Fruit fly (Drosophila melanogaster) whole organism, embryonic: Measurements from ENCODE around the gene mbm.

Experiments used
- Adf1 ChIP-seq: fragments of 200-800 bp; sonication (Bioruptor generic); IDR thresholded peaks from 2 replicates; pipeline ENCODE4 v1.3.6; 2022; ENCODE audit warnings: missing biosample characterization, missing genetic modification characterization
- CG10274 ChIP-seq: fragments of 200-800 bp; sonication (Bioruptor generic); optimal IDR thresholded peaks from 3 replicates; lab custom pipeline; 2017; ENCODE audit warnings: missing biosample characterization, mild to moderate bottlenecking, missing genetic modification characterization
- CG11504 ChIP-seq: fragments of 200-800 bp; sonication (Bioruptor generic); optimal IDR thresholded peaks from 3 replicates; lab custom pipeline; 2019; ENCODE audit warnings: missing biosample characterization, mild to moderate bottlenecking, missing genetic modification characterization, moderate library complexity
- CG1233 ChIP-seq: fragments of 200-800 bp; sonication (Bioruptor generic); optimal IDR thresholded peaks from 4 replicates; lab custom pipeline; 2018; ENCODE audit warnings: missing biosample characterization, mild to moderate bottlenecking, missing genetic modification characterization
- CG14710 ChIP-seq: fragments of 200-800 bp; sonication (Bioruptor generic); optimal IDR thresholded peaks from 3 replicates; lab custom pipeline; 2019; ENCODE audit warnings: missing biosample characterization, mild to moderate bottlenecking, missing genetic modification characterization, moderate library complexity
- CG15601 ChIP-seq: fragments of 200-800 bp; sonication (Bioruptor generic); optimal IDR thresholded peaks from 3 replicates; lab custom pipeline; 2019; ENCODE audit warnings: missing biosample characterization, mild to moderate bottlenecking, missing genetic modification characterization, moderate library complexity
- CG17912 ChIP-seq: fragments of 200-800 bp; sonication (Bioruptor generic); optimal IDR thresholded peaks from 2 replicates; lab custom pipeline; 2018; ENCODE audit warnings: missing biosample characterization, mild to moderate bottlenecking, missing genetic modification characterization
- CG18011 ChIP-seq: fragments of 200-800 bp; sonication (Bioruptor generic); optimal IDR thresholded peaks from 2 replicates; lab custom pipeline; 2017; ENCODE audit warnings: missing biosample characterization, missing genetic modification characterization, mild to moderate bottlenecking, moderate library complexity, missing genotype
- CG2116 ChIP-seq: fragments of 200-800 bp; sonication (Bioruptor generic); optimal IDR thresholded peaks from 3 replicates; lab custom pipeline; 2018; ENCODE audit warnings: missing biosample characterization, mild to moderate bottlenecking, missing genetic modification characterization
- CG31388 ChIP-seq: fragments of 200-800 bp; sonication (Bioruptor generic); optimal IDR thresholded peaks from 2 replicates; lab custom pipeline; 2016; ENCODE audit warnings: missing biosample characterization, missing genetic modification characterization
- CG3995 ChIP-seq: fragments of 200-800 bp; sonication (Bioruptor generic); optimal IDR thresholded peaks from 3 replicates; lab custom pipeline; 2016; ENCODE audit warnings: missing biosample characterization, missing genetic modification characterization
- CG5180 ChIP-seq: fragments of 200-800 bp; sonication (Bioruptor generic); optimal IDR thresholded peaks from 3 replicates; lab custom pipeline; 2017; ENCODE audit warnings: missing biosample characterization, missing genetic modification characterization, mild to moderate bottlenecking, moderate library complexity, missing genetic modification reagents
- CG7745 ChIP-seq: fragments of 200-800 bp; sonication (Bioruptor generic); optimal IDR thresholded peaks from 2 replicates; lab custom pipeline; 2018; ENCODE audit warnings: missing biosample characterization, mild to moderate bottlenecking, missing genetic modification characterization, moderate library complexity
- CG8924 ChIP-seq: fragments of 200-800 bp; optimal IDR thresholded peaks from 3 replicates; lab custom pipeline; 2019; ENCODE audit warnings: missing biosample characterization, mild to moderate bottlenecking, missing genetic modification characterization, moderate library complexity
- CG9876 ChIP-seq: fragments of 200-800 bp; sonication (Bioruptor generic); optimal IDR thresholded peaks from 2 replicates; lab custom pipeline; 2016; ENCODE audit warnings: missing biosample characterization, missing genetic modification characterization
- CG9932 ChIP-seq: fragments of 200-800 bp; sonication (Bioruptor generic); IDR thresholded peaks from 2 replicates; pipeline ENCODE4 v1.3.6; 2022; ENCODE audit warnings: missing biosample characterization, missing genetic modification characterization
- Dip3 ChIP-seq: fragments of 200-800 bp; sonication (Bioruptor generic); optimal IDR thresholded peaks from 3 replicates; lab custom pipeline; 2016; ENCODE audit warnings: missing biosample characterization, missing genetic modification characterization
- Doc3 ChIP-seq: fragments of 200-800 bp; sonication (Bioruptor generic); IDR thresholded peaks from 3 replicates; pipeline ENCODE4 v1.3.6; 2022; ENCODE audit warnings: missing biosample characterization, missing genetic modification characterization; ENCODE audit not compliant: partially characterized antibody
- GATAe ChIP-seq: fragments of 200-800 bp; sonication (Bioruptor generic); conservative IDR thresholded peaks from 2 replicates; pipeline ENCODE4 v1.3.6; 2022; ENCODE audit warnings: missing biosample characterization, missing genetic modification characterization
- HLHmδ ChIP-seq: fragments of 200-800 bp; sonication (Bioruptor generic); optimal IDR thresholded peaks from 2 replicates; lab custom pipeline; 2018; ENCODE audit warnings: missing biosample characterization, mild to moderate bottlenecking, missing genetic modification characterization, moderate library complexity
- Hey ChIP-seq: fragments of 200-800 bp; sonication (Bioruptor generic); optimal IDR thresholded peaks from 3 replicates; lab custom pipeline; 2018; ENCODE audit warnings: missing biosample characterization, mild to moderate bottlenecking, missing genetic modification characterization
- Hr39 ChIP-seq: fragments of >200 bp; optimal IDR thresholded peaks from 2 replicates; lab custom pipeline; 2017
- Myb ChIP-seq: fragments of 200-800 bp; sonication (Bioruptor generic); optimal IDR thresholded peaks from 2 replicates; lab custom pipeline; 2016; ENCODE audit warnings: missing biosample characterization, missing genetic modification characterization
- NC2α ChIP-seq: fragments of 200-800 bp; sonication (Bioruptor generic); optimal IDR thresholded peaks from 2 replicates; lab custom pipeline; 2016; ENCODE audit warnings: missing biosample characterization, missing genetic modification characterization
- Nf-YC ChIP-seq: fragments of 200-800 bp; optimal IDR thresholded peaks from 3 replicates; lab custom pipeline; 2019; ENCODE audit warnings: missing biosample characterization, mild to moderate bottlenecking, missing genetic modification characterization, moderate library complexity
- Rfx ChIP-seq: fragments of 200-800 bp; sonication (Bioruptor generic); IDR thresholded peaks from 2 replicates; pipeline ENCODE4 v1.3.6; 2022; ENCODE audit warnings: missing biosample characterization, missing genetic modification characterization
- amos ChIP-seq: fragments of 200-800 bp; sonication (Bioruptor generic); IDR thresholded peaks from 2 replicates; pipeline ENCODE4 v1.3.6; 2022; ENCODE audit warnings: missing biosample characterization, missing genetic modification characterization; ENCODE audit not compliant: partially characterized antibody
- ash1 ChIP-seq: fragments of 200-800 bp; sonication (Bioruptor generic); optimal IDR thresholded peaks from 2 replicates; lab custom pipeline; 2018; ENCODE audit warnings: missing biosample characterization, mild to moderate bottlenecking, missing genetic modification characterization
- bigmax ChIP-seq: fragments of 200-800 bp; sonication (Bioruptor generic); optimal IDR thresholded peaks from 2 replicates; lab custom pipeline; 2018; ENCODE audit warnings: missing biosample characterization, mild to moderate bottlenecking, missing genetic modification characterization
- corto ChIP-seq: fragments of 200-800 bp; sonication (Bioruptor generic); optimal IDR thresholded peaks from 2 replicates; lab custom pipeline; 2016; ENCODE audit warnings: missing biosample characterization, mild to moderate bottlenecking, missing genetic modification characterization, moderate library complexity
- crc ChIP-seq: fragments of 200-800 bp; sonication (Bioruptor generic); optimal IDR thresholded peaks from 2 replicates; lab custom pipeline; 2016; ENCODE audit warnings: missing biosample characterization, missing genetic modification characterization
- dimm ChIP-seq: fragments of 200-800 bp; sonication (Bioruptor generic); IDR thresholded peaks from 2 replicates; pipeline ENCODE4 v1.3.6; 2022; ENCODE audit warnings: missing biosample characterization, missing genetic modification characterization
- dm ChIP-seq: fragments of 200-800 bp; sonication (Bioruptor generic); optimal IDR thresholded peaks from 3 replicates; lab custom pipeline; 2016; ENCODE audit warnings: missing biosample characterization, missing genetic modification characterization
- fu2 ChIP-seq: fragments of 200-800 bp; sonication (Bioruptor generic); optimal IDR thresholded peaks from 2 replicates; lab custom pipeline; 2016; ENCODE audit warnings: missing biosample characterization, missing genetic modification characterization
- gsb-n ChIP-seq: fragments of 200-800 bp; sonication (Bioruptor generic); optimal IDR thresholded peaks from 3 replicates; lab custom pipeline; 2018; ENCODE audit warnings: missing biosample characterization, mild to moderate bottlenecking, missing genetic modification characterization
- ind ChIP-seq: fragments of 200-800 bp; sonication (Bioruptor generic); optimal IDR thresholded peaks from 3 replicates; lab custom pipeline; 2016; ENCODE audit warnings: missing biosample characterization, missing genetic modification characterization
- kni ChIP-seq: fragments of 200-800 bp; sonication (Bioruptor generic); optimal IDR thresholded peaks from 3 replicates; lab custom pipeline; 2017; ENCODE audit warnings: mild to moderate bottlenecking, missing biosample characterization, missing genetic modification reagents, missing genetic modification characterization
- maf-S ChIP-seq: fragments of 200-800 bp; sonication (Bioruptor generic); optimal IDR thresholded peaks from 2 replicates; lab custom pipeline; 2016; ENCODE audit warnings: missing biosample characterization, missing genetic modification characterization
- nerfin-2 ChIP-seq: fragments of 200-800 bp; sonication (Bioruptor generic); IDR thresholded peaks from 2 replicates; pipeline ENCODE4 v1.3.6; 2022; ENCODE audit warnings: missing biosample characterization, missing genetic modification characterization; ENCODE audit not compliant: partially characterized antibody
- pho ChIP-seq: fragments of 200-800 bp; sonication (Bioruptor generic); optimal IDR thresholded peaks from 2 replicates; lab custom pipeline; 2016; ENCODE audit warnings: missing biosample characterization, missing genetic modification characterization
- row ChIP-seq: fragments of 200-800 bp; sonication (Bioruptor generic); IDR thresholded peaks from 3 replicates; pipeline ENCODE4 v1.3.6; 2022; ENCODE audit warnings: missing biosample characterization, missing genetic modification characterization
- sc ChIP-seq, 3 experiments: fragments of >200 bp in 2 of 3; fragments of 200-800 bp in 1 of 3; sonication (Bioruptor generic) in 1 of 3; optimal IDR thresholded peaks; 2 replicates in 2 of 3; 3 replicates in 1 of 3; lab custom pipeline; 2017; ENCODE audit warnings: mild to moderate bottlenecking in 1 of 3, missing biosample characterization in 1 of 3, missing genetic modification characterization in 1 of 3, missing genetic modification reagents in 1 of 3
- sna ChIP-seq: fragments of 200-800 bp; sonication (Bioruptor generic); IDR thresholded peaks from 2 replicates; pipeline ENCODE4 v1.3.6; 2022; ENCODE audit warnings: missing biosample characterization, missing genetic modification characterization; ENCODE audit not compliant: partially characterized antibody
- sr ChIP-seq: fragments of 200-800 bp; sonication (Bioruptor generic); IDR thresholded peaks from 3 replicates; pipeline ENCODE4 v1.3.6; 2022; ENCODE audit warnings: missing biosample characterization, missing genetic modification characterization
- ssp ChIP-seq: fragments of 200-800 bp; sonication (Bioruptor generic); IDR thresholded peaks from 2 replicates; pipeline ENCODE4 v1.3.6; 2022; ENCODE audit warnings: missing biosample characterization, missing genetic modification characterization
- stwl ChIP-seq: fragments of 200-800 bp; sonication (Bioruptor generic); optimal IDR thresholded peaks from 3 replicates; lab custom pipeline; 2018; ENCODE audit warnings: missing biosample characterization, mild to moderate bottlenecking, missing genetic modification characterization, moderate library complexity
- sug ChIP-seq: fragments of 200-800 bp; optimal IDR thresholded peaks from 2 replicates; lab custom pipeline; 2019; ENCODE audit warnings: missing biosample characterization, mild to moderate bottlenecking, missing genetic modification characterization, moderate library complexity
- trem ChIP-seq: fragments of 200-800 bp; optimal IDR thresholded peaks from 3 replicates; lab custom pipeline; 2019; ENCODE audit warnings: missing biosample characterization, mild to moderate bottlenecking, missing genetic modification characterization, moderate library complexity
- vfl ChIP-seq: fragments of 200-800 bp; sonication (Bioruptor generic); optimal IDR thresholded peaks from 2 replicates; lab custom pipeline; 2016; ENCODE audit warnings: missing biosample characterization, missing genetic modification characterization
- vnd ChIP-seq: fragments of 200-800 bp; sonication (Bioruptor generic); IDR thresholded peaks from 3 replicates; pipeline ENCODE4 v1.3.6; 2022; ENCODE audit warnings: missing biosample characterization, missing genetic modification characterization; ENCODE audit not compliant: partially characterized antibody
- wdn ChIP-seq: fragments of 200-800 bp; sonication (Bioruptor generic); IDR thresholded peaks from 2 replicates; pipeline ENCODE4 v1.3.6; 2022; ENCODE audit warnings: missing biosample characterization, missing genetic modification characterization

The mbm gene

dm6 chr2L:271553-271952 lies 2.0 kb downstream of the mbm start, which contains the start of gene Dus1 (continued):
- TF ChIP-seq CG18011 (no peak), row (GFP tag; lab: Robert Waterston, UW) (peak; percentile 47), HLHmδ (GFP tag; lab: Kevin White, UChicago) (no peak), kni (GFP tag; lab: Kevin White, UChicago) (no peak), pho (GFP tag; lab: Kevin White, UChicago) (no peak), wdn (no peak), Dip3 (GFP tag; lab: Kevin White, UChicago) (no peak), CG14710 (tag; lab: Kevin White, UChicago) (peak; percentile 54), bigmax (GFP tag; lab: Kevin White, UChicago) (no peak), NC2α (GFP tag; lab: Kevin White, UChicago) (no peak), fu2 (GFP tag; lab: Kevin White, UChicago) (no peak), CG9932 (peak; percentile 11; the same call in 1 of the 2 replicates), stwl (tag; lab: Kevin White, UChicago) (peak; percentile 92), gsb-n (tag; lab: Kevin White, UChicago) (no peak), Hr39 (no peak), ash1 (GFP tag; lab: Kevin White, UChicago) (no peak), GATAe (GFP tag; lab: Robert Waterston, UW) (no peak), Nf-YC (tag; lab: Kevin White, UChicago) (peak; percentile 6), CG9876 (GFP tag; lab: Kevin White, UChicago) (no peak), crc (GFP tag; lab: Kevin White, UChicago) (no peak), CG10274 (no peak), CG1233 (GFP tag; lab: Kevin White, UChicago) (no peak), Adf1 (GFP tag; lab: Robert Waterston, UW) (no peak), Rfx (GFP tag; lab: Robert Waterston, UW) (no peak), Myb (GFP tag; lab: Kevin White, UChicago) (peak; percentile 50), CG15601 (tag; lab: Kevin White, UChicago) (peak; percentile 65), Doc3 (peak; percentile 68), amos (GFP tag; lab: Robert Waterston, UW) (peak; percentile 68; the same call in 1 of the 2 replicates), sna (GFP tag; lab: Robert Waterston, UW) (0 out of 2 replicates have a peak, but pooled peaks have one; percentile 55), CG2116 (GFP tag; lab: Kevin White, UChicago) (peak; percentile 92), CG31388 (no peak), CG5180 (GFP tag; lab: Kevin White, UChicago) (no peak), dimm (no peak), ind (no peak), CG7745 (tag; lab: Kevin White, UChicago) (no peak), dm (GFP tag; lab: Kevin White, UChicago) (peak; percentile 84), vnd (GFP tag; lab: Robert Waterston, UW) (peak; percentile 50; the same call in 2 of the 3 replicates), ssp (GFP tag; lab: Robert Waterston, UW) (no peak), corto (GFP tag; lab: Kevin White, UChicago) (no peak), CG3995 (GFP tag; lab: Kevin White, UChicago) (no peak), Hey (no peak), sug (tag; lab: Kevin White, UChicago) (peak; percentile 14), CG8924 (peak; percentile 24), sr (GFP tag; lab: Robert Waterston, UW) (no peak), CG17912 (GFP tag; lab: Kevin White, UChicago) (no peak), maf-S (GFP tag; lab: Kevin White, UChicago) (no peak), sc (optimal IDR thresholded peaks at IDR 0.05; lab: Kevin White, UChicago) (no peak), sc (GFP tag; optimal IDR thresholded peaks at IDR 0.05; lab: Kevin White, UChicago) (no peak), trem (tag; lab: Kevin White, UChicago) (peak; percentile 47), nerfin-2 (GFP tag; lab: Robert Waterston, UW) (peak; percentile 65; the same call in 1 of the 2 replicates), CG11504 (tag; lab: Kevin White, UChicago) (peak; percentile 20), vfl (no peak)
